Worm (Caenorhabditis elegans) whole organism, midembryonic: Measurements from ENCODE around the gene clec-160.
A peak's percentile ranks its signal among the peaks of the same experiment; 100 is the strongest.

Source experiments
- T22C8.4 ChIP-seq: fragments of 200-800 bp; sonication (Bioruptor generic); IDR thresholded peaks from 2 replicates; pipeline ENCODE4 v1.3.6; 2022; ENCODE audit warnings: missing genetic modification characterization, missing compliant biosample characterization
- cog-1 ChIP-seq: sonication (generic microtip); optimal IDR thresholded peaks from 2 replicates; lab custom pipeline; 2016; ENCODE audit warnings: missing genetic modification characterization, missing compliant biosample characterization
- flt-1 ChIP-seq: fragments of 200-800 bp; sonication (Bioruptor generic); IDR thresholded peaks from 2 replicates; pipeline ENCODE4 v1.3.6; 2022; ENCODE audit warnings: missing genetic modification characterization, missing compliant biosample characterization
- klf-2 ChIP-seq: fragments of 200-800 bp; sonication (Bioruptor generic); conservative IDR thresholded peaks from 2 replicates; pipeline ENCODE4 v1.3.6; 2022; ENCODE audit warnings: missing genetic modification reagents, missing genetic modification characterization, missing compliant biosample characterization
- med-1 ChIP-seq: sonication (generic microtip); optimal IDR thresholded peaks from 2 replicates; lab custom pipeline; 2017; ENCODE audit warnings: missing genetic modification characterization, mild to moderate bottlenecking, missing compliant biosample characterization, antibody characterized with exemption, missing genetic modification reagents; ENCODE audit not compliant: insufficient read depth
- ref-1 ChIP-seq: fragments of 200-800 bp; sonication (Bioruptor generic); conservative IDR thresholded peaks from 2 replicates; pipeline ENCODE4 v1.3.6; 2022; ENCODE audit warnings: missing genetic modification reagents, missing genetic modification characterization, missing compliant biosample characterization
- tab-1 ChIP-seq: fragments of 200-800 bp; sonication (Bioruptor generic); IDR thresholded peaks from 2 replicates; pipeline ENCODE4 v1.3.6; 2022; ENCODE audit warnings: missing genetic modification characterization, missing compliant biosample characterization
- ztf-23 ChIP-seq: fragments of 200-800 bp; sonication (Bioruptor generic); IDR thresholded peaks from 2 replicates; pipeline ENCODE4 v1.3.6; 2022; ENCODE audit warnings: missing genetic modification reagents, missing genetic modification characterization, missing compliant biosample characterization
- ztf-29 ChIP-seq: fragments of 200-800 bp; sonication (Bioruptor generic); IDR thresholded peaks from 2 replicates; pipeline ENCODE4 v1.3.6; 2022; ENCODE audit warnings: missing genetic modification reagents, missing genetic modification characterization, missing compliant biosample characterization

Gene clec-160

DNA sequence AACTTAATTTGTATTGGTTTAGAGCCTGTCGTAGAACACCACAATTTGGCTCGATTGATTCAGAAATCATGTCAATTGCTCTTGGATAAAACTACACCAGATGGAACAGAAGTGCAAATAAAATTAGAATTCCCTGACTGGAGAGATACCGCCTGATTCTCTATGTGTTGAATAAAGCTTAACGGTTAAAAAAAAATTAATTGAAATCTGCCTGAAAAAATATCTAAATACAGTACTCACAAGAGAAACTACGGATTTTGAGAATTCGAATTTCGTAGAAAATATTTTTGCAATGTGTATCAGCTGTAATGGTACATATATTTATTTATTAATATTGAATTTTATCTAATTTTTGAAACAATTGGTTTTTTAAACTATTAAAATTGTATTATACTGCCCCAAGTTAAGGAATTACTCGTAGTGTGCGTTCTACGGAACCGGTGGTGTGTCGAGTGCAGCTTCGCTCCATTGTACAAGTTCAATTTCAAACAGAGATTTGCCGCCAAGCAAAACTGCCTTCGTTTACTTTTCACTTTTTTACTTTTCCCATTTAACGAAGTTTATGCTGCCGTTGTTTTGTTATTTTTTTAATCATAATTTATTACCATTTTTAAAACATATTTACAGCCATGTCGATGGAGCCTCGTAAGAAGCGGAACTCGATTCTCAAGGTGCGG lies 25.6 kb downstream of the clec-160 start, which contains the start of gene knl-1:
knl-1 (plus strand) TSS at position 626 of the 677 bp plus-strand sequence.
- 0 out of 2 replicates have a peak, but pooled peaks have one; percentile 33 for TF ChIP-seq flt-1 (GFP tag; lab: Robert Waterston, UW)
- TF ChIP-seq ztf-23 (GFP tag; lab: Robert Waterston, UW) = peak; percentile 73
- TF ChIP-seq klf-2 (GFP tag; lab: Robert Waterston, UW) = no peak

DNA sequence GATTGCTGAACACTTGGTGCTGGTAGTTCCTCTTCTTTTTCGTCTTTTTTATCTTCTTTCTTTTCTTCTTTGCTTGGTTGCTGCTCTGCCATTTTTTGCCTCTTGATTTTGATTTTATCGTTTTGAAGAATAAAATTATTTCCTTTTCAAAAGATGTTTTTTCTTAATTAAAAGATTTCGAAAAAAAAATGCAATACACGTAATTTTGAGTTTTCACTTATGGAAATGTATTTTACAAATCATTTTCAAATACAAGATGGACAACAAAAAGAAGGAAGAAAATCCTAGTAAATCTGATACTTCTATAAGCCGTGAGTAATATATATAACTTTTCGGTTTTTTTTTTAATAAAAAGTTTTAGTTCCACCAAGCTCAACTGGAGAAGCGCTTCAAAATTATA lies 26.4 kb downstream of the clec-160 start, which contains the start of the genes C02F5.10 and C02F5.2:
C02F5.10 (minus strand) TSS at position 101 of the 400 bp plus-strand sequence.
C02F5.2 (plus strand) TSS at position 239 of the 400 bp plus-strand sequence.
- TF ChIP-seq med-1 (GFP tag; lab: Kevin White, UChicago) = no peak
- TF ChIP-seq T22C8.4 (GFP tag; lab: Robert Waterston, UW) = no peak
- no peak for TF ChIP-seq ref-1 (GFP tag; lab: Robert Waterston, UW)
- TF ChIP-seq ztf-29 (GFP tag; lab: Robert Waterston, UW) = no peak
- TF ChIP-seq klf-2 (GFP tag; lab: Robert Waterston, UW) = no peak
- TF ChIP-seq flt-1 (GFP tag; lab: Robert Waterston, UW) = no peak
- TF ChIP-seq ztf-23 (GFP tag; lab: Robert Waterston, UW) = no peak
- TF ChIP-seq cog-1 (tag; lab: Kevin White, UChicago) = no peak
- TF ChIP-seq tab-1 (GFP tag; lab: Robert Waterston, UW) = no peak

DNA sequence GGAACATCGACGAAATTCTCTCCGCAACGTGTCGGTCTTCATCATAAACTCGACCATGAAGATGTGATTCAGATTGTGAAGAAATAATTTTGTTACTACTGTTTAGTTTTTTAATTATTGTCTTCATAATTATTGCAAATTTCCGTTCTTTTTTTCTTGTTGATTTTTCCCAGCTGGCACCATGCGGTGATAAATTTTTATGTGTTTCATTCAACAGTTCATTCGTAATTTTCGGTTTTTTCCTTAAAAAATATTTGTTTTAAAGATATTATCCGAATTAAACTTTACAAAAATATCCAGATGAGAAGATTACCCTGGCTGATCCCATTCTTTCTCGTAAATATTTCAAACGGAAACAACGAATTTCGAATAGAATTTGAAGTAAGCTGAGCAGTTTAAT lies 28.7 kb downstream of the clec-160 start, which contains the start of gene C02F5.13:
C02F5.13 (plus strand) TSS at position 301 of the 400 bp plus-strand sequence.
- TF ChIP-seq cog-1 (tag; lab: Kevin White, UChicago) (no peak), ref-1 (GFP tag; lab: Robert Waterston, UW) (no peak), ztf-29 (GFP tag; lab: Robert Waterston, UW) (no peak), T22C8.4 (GFP tag; lab: Robert Waterston, UW) (no peak), tab-1 (GFP tag; lab: Robert Waterston, UW) (no peak), ztf-23 (GFP tag; lab: Robert Waterston, UW) (no peak), flt-1 (GFP tag; lab: Robert Waterston, UW) (no peak), klf-2 (GFP tag; lab: Robert Waterston, UW) (no peak), med-1 (GFP tag; lab: Kevin White, UChicago) (no peak)

DNA sequence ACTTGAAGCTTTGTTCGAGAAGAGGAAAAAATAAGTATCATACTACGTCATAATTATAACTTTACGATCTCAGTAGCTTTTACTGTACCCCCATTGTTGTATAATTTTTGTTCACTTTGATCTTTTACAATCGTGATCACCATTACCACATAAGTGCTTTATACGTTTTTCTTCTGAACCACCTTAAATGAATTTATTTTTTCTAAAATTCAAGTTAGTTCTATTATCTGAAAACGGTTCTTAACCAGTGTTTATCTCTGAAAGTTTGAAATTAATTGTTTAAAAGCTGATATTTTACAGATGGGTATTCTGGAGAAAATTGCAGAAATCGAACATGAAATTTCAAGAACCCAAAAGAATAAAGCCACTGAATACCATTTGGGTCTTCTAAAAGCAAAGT lies 30.2 kb downstream of the clec-160 start, which contains the start of gene C02F5.3:
C02F5.3 (plus strand) TSS at position 301 of the 400 bp plus-strand sequence.
- no peak for TF ChIP-seq T22C8.4 (GFP tag; lab: Robert Waterston, UW)

DNA sequence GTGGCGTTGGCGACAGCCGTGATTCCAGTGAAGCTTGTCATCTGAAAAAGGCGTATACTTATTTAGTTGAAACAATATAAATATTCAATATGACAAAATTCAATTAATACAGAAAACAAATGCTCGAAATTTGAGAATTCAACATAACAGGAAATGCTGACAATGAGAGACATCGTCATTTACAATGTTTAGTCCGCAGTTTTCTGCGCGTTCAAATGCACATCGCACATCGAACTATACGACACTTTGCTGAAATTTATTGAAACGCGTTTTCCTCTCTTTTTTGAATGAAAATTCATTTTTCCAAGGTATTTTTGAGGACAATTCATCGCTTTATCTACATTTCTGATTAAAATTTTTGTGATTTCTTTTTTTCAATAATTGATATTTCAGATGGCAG lies 31.7 kb downstream of the clec-160 start, which contains the start of the genes pbs-6 and cids-1:
pbs-6 (minus strand) TSS at position 41 of the 400 bp plus-strand sequence.
cids-1 (plus strand) TSS at position 394 of the 400 bp plus-strand sequence.
- TF ChIP-seq ref-1 (GFP tag; lab: Robert Waterston, UW) (no peak), ztf-29 (GFP tag; lab: Robert Waterston, UW) (no peak), med-1 (GFP tag; lab: Kevin White, UChicago) (no peak), cog-1 (tag; lab: Kevin White, UChicago) (no peak), ztf-23 (GFP tag; lab: Robert Waterston, UW) (no peak), klf-2 (GFP tag; lab: Robert Waterston, UW) (no peak), flt-1 (GFP tag; lab: Robert Waterston, UW) (no peak)

DNA sequence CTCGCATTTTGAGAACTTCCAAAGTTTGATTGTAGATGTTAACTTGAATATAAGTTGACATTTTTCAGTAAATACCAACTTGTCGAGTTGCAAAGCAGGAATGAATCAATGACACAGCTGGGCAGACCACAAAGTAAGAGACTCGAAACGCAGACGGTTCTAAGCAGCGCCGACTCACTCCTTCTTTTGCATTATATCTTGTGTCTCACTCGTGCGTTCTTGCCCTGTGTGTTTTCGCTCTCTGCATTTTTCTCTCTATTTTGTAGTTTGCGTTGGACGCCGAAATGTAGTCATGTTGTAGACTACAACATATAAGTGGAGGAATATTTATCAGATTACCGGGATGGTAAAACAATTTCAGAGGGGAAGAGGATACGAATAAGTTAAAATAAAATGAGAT lies 33.0 kb downstream of the clec-160 start, which contains the start of gene C02F5.12:
C02F5.12 (minus strand) TSS at position 221 of the 400 bp plus-strand sequence.
- no peak for TF ChIP-seq ztf-29 (GFP tag; lab: Robert Waterston, UW)
- no peak for TF ChIP-seq T22C8.4 (GFP tag; lab: Robert Waterston, UW)
- no peak for TF ChIP-seq med-1 (GFP tag; lab: Kevin White, UChicago)
- no peak for TF ChIP-seq ztf-23 (GFP tag; lab: Robert Waterston, UW)
- no peak for TF ChIP-seq cog-1 (tag; lab: Kevin White, UChicago)
- TF ChIP-seq flt-1 (GFP tag; lab: Robert Waterston, UW) = no peak
- TF ChIP-seq tab-1 (GFP tag; lab: Robert Waterston, UW) = no peak
- TF ChIP-seq klf-2 (GFP tag; lab: Robert Waterston, UW) = no peak
- no peak for TF ChIP-seq ref-1 (GFP tag; lab: Robert Waterston, UW)

DNA sequence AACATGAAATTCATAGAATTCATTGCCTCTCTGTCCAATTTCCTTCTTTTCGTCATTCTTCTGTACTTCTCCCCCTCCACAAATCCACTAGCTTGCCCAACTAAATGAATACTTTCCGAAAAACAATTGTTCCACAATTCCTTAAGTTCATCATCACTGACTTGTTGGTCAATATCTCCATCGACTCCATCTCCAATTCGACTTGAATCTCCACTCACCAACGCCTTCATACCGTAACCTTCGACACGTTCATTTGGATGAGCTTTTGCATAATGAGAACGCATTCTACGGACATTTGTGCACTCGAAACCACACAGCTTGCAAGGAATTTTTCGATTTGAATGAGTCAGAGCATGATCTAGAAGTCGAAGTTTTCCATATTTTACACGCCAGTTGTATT lies 34.8 kb downstream of the clec-160 start:
- no peak for TF ChIP-seq klf-2 (GFP tag; lab: Robert Waterston, UW)
- TF ChIP-seq ztf-23 (GFP tag; lab: Robert Waterston, UW) = no peak
- TF ChIP-seq med-1 (GFP tag; lab: Kevin White, UChicago) = no peak
- no peak for TF ChIP-seq ztf-29 (GFP tag; lab: Robert Waterston, UW)
- TF ChIP-seq tab-1 (GFP tag; lab: Robert Waterston, UW) = no peak
- no peak for TF ChIP-seq cog-1 (tag; lab: Kevin White, UChicago)
- no peak for TF ChIP-seq ref-1 (GFP tag; lab: Robert Waterston, UW)
- no peak for TF ChIP-seq flt-1 (GFP tag; lab: Robert Waterston, UW)

DNA sequence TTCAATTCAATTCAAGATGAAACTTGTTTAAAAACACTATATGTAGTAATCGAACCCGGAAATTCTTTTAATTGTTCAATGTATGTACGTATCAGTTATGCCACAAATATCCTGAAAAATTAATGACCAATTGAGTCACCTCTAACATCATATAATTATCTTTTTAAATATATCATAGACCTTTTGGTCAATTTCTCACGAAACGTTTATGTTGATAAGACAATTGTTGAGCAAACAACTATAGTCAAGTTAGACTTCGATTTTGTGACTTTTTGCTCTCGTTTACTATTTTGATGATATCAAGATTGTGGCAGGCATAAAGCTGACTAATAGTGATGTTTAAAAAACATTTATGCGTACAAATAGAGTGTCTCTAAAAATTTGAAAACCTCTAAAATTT lies 35.5 kb downstream of the clec-160 start:
- no peak for TF ChIP-seq tab-1 (GFP tag; lab: Robert Waterston, UW)
- no peak for TF ChIP-seq flt-1 (GFP tag; lab: Robert Waterston, UW)
- no peak for TF ChIP-seq T22C8.4 (GFP tag; lab: Robert Waterston, UW)
- no peak for TF ChIP-seq ztf-29 (GFP tag; lab: Robert Waterston, UW)
- no peak for TF ChIP-seq klf-2 (GFP tag; lab: Robert Waterston, UW)
- TF ChIP-seq med-1 (GFP tag; lab: Kevin White, UChicago) = no peak
- no peak for TF ChIP-seq ztf-23 (GFP tag; lab: Robert Waterston, UW)
- no peak for TF ChIP-seq cog-1 (tag; lab: Kevin White, UChicago)

DNA sequence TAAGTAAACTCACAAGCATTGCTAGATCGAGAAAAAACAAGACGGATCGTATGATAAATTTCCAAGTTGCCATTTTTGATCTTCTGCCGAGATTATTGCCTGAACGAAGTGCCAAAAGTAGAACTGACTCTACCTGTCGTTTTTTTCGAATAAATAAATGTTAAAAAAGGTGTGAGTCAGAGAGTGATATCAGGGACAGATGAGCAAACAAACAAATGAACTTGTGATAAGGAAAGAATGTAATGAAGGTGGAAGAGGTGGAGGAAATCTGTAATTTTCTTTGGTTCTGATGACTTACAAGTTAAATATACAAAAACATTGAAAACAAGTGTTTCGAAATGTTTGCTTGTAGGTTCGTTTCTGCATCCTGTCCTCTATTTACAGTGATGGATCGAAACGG lies 36.4 kb downstream of the clec-160 start, which contains the start of gene tsp-1:
tsp-1 (minus strand) TSS at position 99 of the 400 bp plus-strand sequence.
- TF ChIP-seq flt-1 (GFP tag; lab: Robert Waterston, UW) (no peak), cog-1 (tag; lab: Kevin White, UChicago) (no peak), klf-2 (GFP tag; lab: Robert Waterston, UW) (no peak), T22C8.4 (GFP tag; lab: Robert Waterston, UW) (no peak), med-1 (GFP tag; lab: Kevin White, UChicago) (no peak), ztf-23 (GFP tag; lab: Robert Waterston, UW) (no peak), tab-1 (GFP tag; lab: Robert Waterston, UW) (no peak), ref-1 (GFP tag; lab: Robert Waterston, UW) (no peak)
